Fruit fly (Drosophila melanogaster) whole organism, adult: ENCODE data around the gene TTLL4A.

Source experiments
- CG11617 ChIP-seq: fragments of 200-800 bp; sonication (Bioruptor generic); optimal IDR thresholded peaks from 2 replicates; lab custom pipeline; 2017; ENCODE audit warnings: mild to moderate bottlenecking, missing biosample characterization, missing genetic modification reagents, missing genetic modification characterization
- CG12768 ChIP-seq: fragments of 200-800 bp; sonication (Bioruptor generic); optimal IDR thresholded peaks from 2 replicates; lab custom pipeline; 2017; ENCODE audit warnings: missing biosample characterization, missing genetic modification characterization, mild to moderate bottlenecking, moderate library complexity, missing genetic modification reagents
- CG14711 ChIP-seq: fragments of 200-800 bp; sonication (Bioruptor generic); optimal IDR thresholded peaks from 2 replicates; lab custom pipeline; 2018; ENCODE audit warnings: missing biosample characterization, mild to moderate bottlenecking, missing genetic modification characterization, moderate library complexity
- CG1620 ChIP-seq: fragments of 200-800 bp; sonication (Bioruptor generic); optimal IDR thresholded peaks from 2 replicates; lab custom pipeline; 2016; ENCODE audit warnings: missing biosample characterization, missing genetic modification characterization
- CG33017 ChIP-seq: fragments of 200-800 bp; sonication (Bioruptor generic); optimal IDR thresholded peaks from 2 replicates; lab custom pipeline; 2018; ENCODE audit warnings: missing biosample characterization, mild to moderate bottlenecking, missing genetic modification characterization, moderate library complexity
- CG5204 ChIP-seq: fragments of 200-800 bp; sonication (Bioruptor generic); optimal IDR thresholded peaks from 2 replicates; lab custom pipeline; 2016; ENCODE audit warnings: missing biosample characterization, missing genetic modification characterization
- CG7045 ChIP-seq: fragments of 200-800 bp; sonication (Bioruptor generic); optimal IDR thresholded peaks from 2 replicates; lab custom pipeline; 2017; ENCODE audit warnings: missing biosample characterization, mild to moderate bottlenecking, missing genetic modification characterization
- CG7101 ChIP-seq: fragments of 200-800 bp; sonication (Bioruptor generic); optimal IDR thresholded peaks from 2 replicates; lab custom pipeline; 2018; ENCODE audit warnings: missing biosample characterization, mild to moderate bottlenecking, missing genetic modification characterization, moderate library complexity
- Clk ChIP-seq: fragments of 200-800 bp; sonication (Bioruptor generic); optimal IDR thresholded peaks from 2 replicates; lab custom pipeline; 2017; ENCODE audit warnings: missing biosample characterization, missing genetic modification characterization
- Crg-1 ChIP-seq: fragments of 200-800 bp; sonication (Bioruptor generic); optimal IDR thresholded peaks from 2 replicates; lab custom pipeline; 2016; ENCODE audit warnings: missing biosample characterization, missing genetic modification characterization
- Hr96 ChIP-seq: fragments of 200-800 bp; sonication (Bioruptor generic); optimal IDR thresholded peaks from 2 replicates; lab custom pipeline; 2016; ENCODE audit warnings: missing biosample characterization, missing genetic modification characterization
- Mnt ChIP-seq: fragments of 200-800 bp; sonication (Bioruptor generic); optimal IDR thresholded peaks from 2 replicates; lab custom pipeline; 2016; ENCODE audit warnings: missing biosample characterization, mild to moderate bottlenecking, missing genetic modification characterization
- bab1 ChIP-seq: fragments of 200-800 bp; sonication (Bioruptor generic); optimal IDR thresholded peaks from 3 replicates; lab custom pipeline; 2019; ENCODE audit warnings: missing biosample characterization, mild to moderate bottlenecking, missing genetic modification characterization, moderate library complexity
- cic ChIP-seq: fragments of 200-800 bp; sonication (Bioruptor generic); optimal IDR thresholded peaks from 2 replicates; lab custom pipeline; 2017; ENCODE audit warnings: missing biosample characterization, mild to moderate bottlenecking, missing genetic modification characterization, moderate library complexity
- cnc ChIP-seq, 2 experiments: fragments of >200 bp; optimal IDR thresholded peaks; 2 replicates each; lab custom pipeline; 2017
- kay ChIP-seq: fragments of 200-800 bp; sonication (Bioruptor generic); peaks from one replicate; lab custom pipeline; 2016; ENCODE audit warnings: missing biosample characterization, missing genetic modification characterization, borderline replicate concordance
- ovo ChIP-seq: fragments of 200-800 bp; sonication (Bioruptor generic); optimal IDR thresholded peaks from 2 replicates; lab custom pipeline; 2016; ENCODE audit warnings: missing biosample characterization, missing genetic modification characterization
- pad ChIP-seq: fragments of 200-800 bp; sonication (Bioruptor generic); optimal IDR thresholded peaks from 3 replicates; lab custom pipeline; 2017; ENCODE audit warnings: missing biosample characterization, missing genetic modification characterization, mild to moderate bottlenecking, moderate library complexity, missing genetic modification reagents
- tj ChIP-seq: fragments of 200-800 bp; sonication (Bioruptor generic); optimal IDR thresholded peaks from 3 replicates; lab custom pipeline; 2017; ENCODE audit warnings: missing biosample characterization, mild to moderate bottlenecking, missing genetic modification characterization, moderate library complexity
- toe ChIP-seq: fragments of 200-800 bp; sonication (Bioruptor generic); optimal IDR thresholded peaks from 2 replicates; lab custom pipeline; 2016; ENCODE audit warnings: missing biosample characterization, missing genetic modification characterization

Gene TTLL4A

dm6 chr2L:11037583-11038517 lies 48.6 kb downstream of the TTLL4A start:
- TF ChIP-seq kay = peak; percentile 27
- no peak for TF ChIP-seq pad (GFP tag; lab: Kevin White, UChicago)

DNA sequence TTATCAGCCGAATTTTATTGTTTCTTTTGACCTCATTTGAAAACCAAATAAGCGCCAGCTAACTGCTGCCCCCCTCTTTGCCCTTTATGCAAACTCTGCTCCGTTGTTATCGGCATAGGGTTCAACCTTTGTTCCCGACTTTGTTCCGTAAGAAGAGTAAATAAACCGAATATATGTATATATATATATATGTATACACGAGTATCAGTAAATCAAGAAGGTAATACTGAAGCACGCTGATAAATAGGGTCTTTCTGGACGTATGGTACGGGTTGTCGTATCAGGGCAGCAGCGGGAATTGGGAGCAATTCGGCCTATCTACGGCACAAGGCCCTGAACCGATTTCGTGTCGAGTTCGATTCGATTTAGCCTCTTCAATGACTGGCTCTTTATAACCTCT lies 49.7 kb downstream of the TTLL4A start:
- no peak for TF ChIP-seq kay
- no peak for TF ChIP-seq pad (GFP tag; lab: Kevin White, UChicago)
- TF ChIP-seq Mnt (GFP tag; lab: Kevin White, UChicago) = no peak
- no peak for TF ChIP-seq bab1 (GFP tag; lab: Kevin White, UChicago)
- TF ChIP-seq ovo (GFP tag; lab: Kevin White, UChicago) = no peak
- TF ChIP-seq CG7101 (tag; lab: Kevin White, UChicago) = no peak
- TF ChIP-seq Clk = no peak
- TF ChIP-seq CG7045 = no peak
- TF ChIP-seq CG11617 = no peak
- no peak for TF ChIP-seq CG12768 (GFP tag; lab: Kevin White, UChicago)
- no peak for TF ChIP-seq CG33017
- no peak for TF ChIP-seq Hr96 (GFP tag; lab: Kevin White, UChicago)
- no peak for TF ChIP-seq CG14711 (tag; lab: Kevin White, UChicago)
- no peak for TF ChIP-seq tj (GFP tag; lab: Kevin White, UChicago)
- TF ChIP-seq CG1620 (GFP tag; lab: Kevin White, UChicago) = no peak
- TF ChIP-seq Crg-1 = no peak
- no peak for TF ChIP-seq CG5204 (GFP tag; lab: Kevin White, UChicago)
- TF ChIP-seq cnc (optimal IDR thresholded peaks at IDR 0.05; lab: Kevin White, UChicago) = no peak
- TF ChIP-seq toe = no peak

dm6 chr2L:11039548-11040144 lies 50.4 kb downstream of the TTLL4A start:
- TF ChIP-seq toe (no peak), pad (GFP tag; lab: Kevin White, UChicago) (no peak), CG7101 (tag; lab: Kevin White, UChicago) (no peak), Crg-1 (no peak), cnc (optimal IDR thresholded peaks at IDR 0.05; lab: Kevin White, UChicago) (no peak), Hr96 (GFP tag; lab: Kevin White, UChicago) (no peak), CG1620 (GFP tag; lab: Kevin White, UChicago) (no peak), CG14711 (tag; lab: Kevin White, UChicago) (no peak), bab1 (GFP tag; lab: Kevin White, UChicago) (no peak), Clk (no peak), tj (GFP tag; lab: Kevin White, UChicago) (no peak), kay (no peak), ovo (GFP tag; lab: Kevin White, UChicago) (no peak), cic (GFP tag; lab: Kevin White, UChicago) (no peak)

- TF ChIP-seq CG7045 = no peak
- TF ChIP-seq CG11617 = no peak
- no peak for TF ChIP-seq toe
- no peak for TF ChIP-seq tj (GFP tag; lab: Kevin White, UChicago)
- no peak for TF ChIP-seq pad (GFP tag; lab: Kevin White, UChicago)
These were observed 51.9 kb downstream of the TTLL4A start for dm6 chr2L:11041074-11041473.

DNA sequence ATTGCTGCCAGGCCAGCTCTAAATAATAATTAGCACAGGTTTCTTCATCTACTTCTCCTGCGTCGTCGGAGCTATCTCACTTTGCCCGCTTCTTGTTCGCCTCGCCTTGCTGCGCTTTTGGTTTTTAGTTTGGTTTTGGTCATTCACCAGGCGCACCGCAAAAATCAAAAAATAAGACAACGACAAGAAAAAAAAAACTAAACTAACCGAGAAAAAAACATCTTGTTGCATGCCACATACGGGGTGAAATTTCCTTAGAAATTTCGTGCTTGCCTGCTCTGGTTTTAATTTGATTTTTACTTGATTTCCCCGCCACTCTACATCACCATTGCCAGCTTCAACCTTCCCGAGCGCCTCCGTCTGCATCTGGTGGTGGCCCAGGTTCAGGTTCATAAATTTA lies 52.6 kb downstream of the TTLL4A start:
- no peak for TF ChIP-seq CG11617

DNA sequence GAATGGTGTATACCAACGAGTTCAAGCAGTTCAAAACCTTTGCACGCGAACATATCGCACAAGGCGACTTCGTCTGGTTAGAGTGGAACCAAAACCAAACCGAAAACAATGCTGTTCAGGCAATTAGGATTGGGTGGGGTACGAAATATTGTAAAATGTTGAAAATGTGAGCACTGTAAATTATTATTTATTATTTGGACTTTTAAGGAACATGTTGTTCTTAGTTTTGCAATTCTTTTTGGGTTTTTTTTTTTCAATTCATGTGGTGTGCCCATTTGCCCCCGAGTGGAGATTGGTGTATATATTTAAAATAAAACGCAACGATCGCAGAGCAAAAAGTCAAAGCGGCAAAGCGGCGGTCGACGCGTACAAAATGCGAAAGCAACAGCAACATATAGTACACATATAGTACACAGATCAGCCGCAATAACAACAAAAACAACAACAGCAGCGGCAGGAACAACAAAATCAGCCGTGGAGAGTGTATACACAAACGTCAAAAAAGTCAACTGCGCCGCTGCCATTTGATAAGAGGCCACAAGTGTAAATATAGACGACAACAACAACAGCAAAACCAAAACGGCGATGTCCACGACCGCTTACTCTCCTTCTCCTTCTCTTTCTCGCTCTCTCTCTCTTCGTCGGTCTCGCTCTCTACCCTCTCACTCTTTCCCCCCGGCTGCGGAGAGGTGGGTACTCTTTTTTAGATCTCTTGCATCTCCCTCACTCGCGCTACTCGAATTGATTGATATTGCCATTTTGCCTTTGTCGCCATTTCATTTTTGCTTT lies 55.7 kb downstream of the TTLL4A start:
- TF ChIP-seq CG11617 (peak; percentile 63), bab1 (GFP tag; lab: Kevin White, UChicago) (no peak), CG14711 (tag; lab: Kevin White, UChicago) (peak; percentile 22), CG1620 (GFP tag; lab: Kevin White, UChicago) (no peak), Crg-1 (peak; percentile 65), CG12768 (GFP tag; lab: Kevin White, UChicago) (peak; percentile 58), CG5204 (GFP tag; lab: Kevin White, UChicago) (peak; percentile 56), Hr96 (GFP tag; lab: Kevin White, UChicago) (peak; percentile 29), Clk (no peak), toe (peak; percentile 27), pad (GFP tag; lab: Kevin White, UChicago) (peak; percentile 34), tj (GFP tag; lab: Kevin White, UChicago) (no peak), CG33017 (peak; percentile 70), kay (peak; percentile 89), cnc (optimal IDR thresholded peaks at IDR 0.05; lab: Kevin White, UChicago) (no peak), ovo (GFP tag; lab: Kevin White, UChicago) (peak; percentile 50), CG7101 (tag; lab: Kevin White, UChicago) (peak; percentile 47), CG7045 (peak; percentile 46), cic (GFP tag; lab: Kevin White, UChicago) (peak; percentile 91), Mnt (GFP tag; lab: Kevin White, UChicago) (peak; percentile 16)
